Worm (Caenorhabditis elegans) whole organism, L2 larva: ENCODE results near the gene acd-3.

Source experiments
- C34F6.9 ChIP-seq: fragments of 150-350 bp; optimal IDR thresholded peaks from 2 replicates; lab custom pipeline; 2014; ENCODE audit warnings: missing biosample characterization, missing genetic modification characterization
- F13H6.1 ChIP-seq: sonication (generic microtip); optimal IDR thresholded peaks from 2 replicates; lab custom pipeline; 2016; ENCODE audit warnings: missing genetic modification characterization, missing compliant biosample characterization
- R02D3.7 ChIP-seq: fragments of 150-350 bp; optimal IDR thresholded peaks from 2 replicates; lab custom pipeline; 2014; ENCODE audit warnings: missing biosample characterization, missing genetic modification characterization
- Y55F3AM.14 ChIP-seq: fragments of 200-800 bp; sonication (Bioruptor generic); optimal IDR thresholded peaks from 2 replicates; lab custom pipeline; 2018; ENCODE audit warnings: mild to moderate bottlenecking, missing genetic modification characterization, missing compliant biosample characterization
- ZK546.5 ChIP-seq: sonication (generic microtip); optimal IDR thresholded peaks from 2 replicates; lab custom pipeline; 2017; ENCODE audit warnings: missing biosample characterization, missing genetic modification characterization
- alr-1 ChIP-seq: fragments of 150-350 bp; optimal IDR thresholded peaks from 2 replicates; lab custom pipeline; 2014; ENCODE audit warnings: missing biosample characterization, missing genetic modification characterization
- aly-2 ChIP-seq: fragments of 150-350 bp; optimal IDR thresholded peaks from 2 replicates; lab custom pipeline; 2014; ENCODE audit warnings: missing biosample characterization, missing genetic modification characterization
- ama-1 ChIP-seq: fragments of 150-350 bp; optimal IDR thresholded peaks from 2 replicates; lab custom pipeline; 2018; ENCODE audit warnings: inconsistent platforms
- blmp-1 ChIP-seq: sonication (generic microtip); optimal IDR thresholded peaks from 2 replicates; lab custom pipeline; 2017; ENCODE audit warnings: missing genetic modification characterization, mild to moderate bottlenecking, missing compliant biosample characterization, antibody characterized with exemption, moderate library complexity; ENCODE audit not compliant: insufficient read depth
- ceh-16 ChIP-seq: fragments of 150-350 bp; optimal IDR thresholded peaks from 2 replicates; lab custom pipeline; 2014; ENCODE audit warnings: missing biosample characterization, missing genetic modification characterization
- ceh-82 ChIP-seq: fragments of 150-350 bp; optimal IDR thresholded peaks from 2 replicates; lab custom pipeline; 2014; ENCODE audit warnings: missing biosample characterization, missing genetic modification characterization
- crh-2 ChIP-seq: sonication (generic microtip); optimal IDR thresholded peaks from 2 replicates; lab custom pipeline; 2017; ENCODE audit warnings: missing biosample characterization, missing genetic modification characterization
- dmd-4 ChIP-seq: sonication (generic microtip); optimal IDR thresholded peaks from 2 replicates; lab custom pipeline; 2017; ENCODE audit warnings: missing biosample characterization, missing genetic modification characterization
- egl-27 ChIP-seq: sonication (generic microtip); optimal IDR thresholded peaks from 3 replicates; lab custom pipeline; 2017; ENCODE audit warnings: missing biosample characterization, missing genetic modification reagents, missing genetic modification characterization
- elt-3 ChIP-seq: sonication (generic microtip); optimal IDR thresholded peaks from 2 replicates; lab custom pipeline; 2017; ENCODE audit warnings: missing biosample characterization, missing genetic modification characterization
- fos-1 ChIP-seq: fragments of 150-350 bp; optimal IDR thresholded peaks from 2 replicates; lab custom pipeline; 2014; ENCODE audit warnings: missing biosample characterization, missing genetic modification characterization
- gmeb-1 ChIP-seq: fragments of 150-350 bp; optimal IDR thresholded peaks from 2 replicates; lab custom pipeline; 2014; ENCODE audit warnings: missing biosample characterization, missing genetic modification characterization
- lin-11 ChIP-seq: fragments of 150-350 bp; sonication (generic microtip); optimal IDR thresholded peaks from 2 replicates; lab custom pipeline; 2014; ENCODE audit warnings: missing biosample characterization, missing genetic modification characterization, inconsistent platforms, mixed read lengths
- lin-13 ChIP-seq: fragments of 150-350 bp; optimal IDR thresholded peaks from 2 replicates; lab custom pipeline; 2014; ENCODE audit warnings: missing biosample characterization, missing genetic modification reagents, missing genetic modification characterization
- lin-39 ChIP-seq: fragments of 150-350 bp; optimal IDR thresholded peaks from 2 replicates; lab custom pipeline; 2014; ENCODE audit warnings: missing biosample characterization, missing genetic modification reagents, missing genetic modification characterization
- lsy-2 ChIP-seq, 2 experiments: fragments of 150-350 bp in 1 of 2; sonication (generic microtip) in 1 of 2; optimal IDR thresholded peaks; 2 replicates each; lab custom pipeline; 2014 to 2017; ENCODE audit warnings: missing biosample characterization in 2 of 2, missing genetic modification characterization in 2 of 2
- mab-5 ChIP-seq: fragments of 150-350 bp; optimal IDR thresholded peaks from 2 replicates; lab custom pipeline; 2014; ENCODE audit warnings: missing biosample characterization, missing genetic modification characterization
- mbf-1 ChIP-seq: sonication (generic microtip); optimal IDR thresholded peaks from 2 replicates; lab custom pipeline; 2017; ENCODE audit warnings: missing biosample characterization, missing genetic modification characterization
- mdl-1 ChIP-seq, 2 experiments: fragments of 150-350 bp in 1 of 2; sonication (generic microtip) in 1 of 2; optimal IDR thresholded peaks; 2 replicates each; lab custom pipeline; 2017; ENCODE audit warnings: missing biosample characterization in 2 of 2, missing genetic modification characterization in 2 of 2
- nhr-11 ChIP-seq: fragments of 150-350 bp; optimal IDR thresholded peaks from 2 replicates; lab custom pipeline; 2014; ENCODE audit warnings: missing biosample characterization, missing genetic modification characterization
- nhr-12 ChIP-seq: fragments of 150-350 bp; optimal IDR thresholded peaks from 2 replicates; lab custom pipeline; 2014; ENCODE audit warnings: missing biosample characterization, missing genetic modification characterization
- nhr-129 ChIP-seq: fragments of 150-350 bp; optimal IDR thresholded peaks from 2 replicates; lab custom pipeline; 2014; ENCODE audit warnings: missing biosample characterization, missing genetic modification characterization
- nhr-21 ChIP-seq: fragments of 150-350 bp; optimal IDR thresholded peaks from 2 replicates; lab custom pipeline; 2014; ENCODE audit warnings: missing biosample characterization, missing genetic modification characterization
- nhr-23 ChIP-seq: fragments of 150-350 bp; optimal IDR thresholded peaks from 2 replicates; lab custom pipeline; 2014; ENCODE audit warnings: missing biosample characterization, missing genetic modification reagents, missing genetic modification characterization
- nhr-237 ChIP-seq: fragments of 150-350 bp; optimal IDR thresholded peaks from 2 replicates; lab custom pipeline; 2014; ENCODE audit warnings: missing biosample characterization, missing genetic modification characterization
- nhr-25 ChIP-seq: fragments of 150-350 bp; sonication (generic microtip); optimal IDR thresholded peaks from 3 replicates; lab custom pipeline; 2014; ENCODE audit warnings: missing biosample characterization, missing genetic modification characterization
- peb-1 ChIP-seq: fragments of 150-350 bp; optimal IDR thresholded peaks from 2 replicates; lab custom pipeline; 2014; ENCODE audit warnings: missing biosample characterization, missing genetic modification characterization
- sem-4 ChIP-seq: fragments of 150-350 bp; optimal IDR thresholded peaks from 2 replicates; lab custom pipeline; 2014; ENCODE audit warnings: missing biosample characterization, missing genetic modification reagents, missing genetic modification characterization
- skn-1 ChIP-seq: sonication (generic microtip); optimal IDR thresholded peaks from 2 replicates; lab custom pipeline; 2017; ENCODE audit warnings: missing biosample characterization, missing genetic modification characterization
- sma-3 ChIP-seq: sonication (generic microtip); optimal IDR thresholded peaks from 2 replicates; lab custom pipeline; 2016; ENCODE audit warnings: missing genetic modification reagents, missing genetic modification characterization, missing compliant biosample characterization
- sma-9 ChIP-seq, 2 experiments: fragments of 150-350 bp in 1 of 2; sonication (generic microtip) in 1 of 2; optimal IDR thresholded peaks; 2 replicates each; lab custom pipeline; 2014 to 2016; ENCODE audit warnings: missing genetic modification characterization in 2 of 2, mild to moderate bottlenecking in 1 of 2, missing biosample characterization in 1 of 2, missing compliant biosample characterization in 1 of 2, missing genetic modification reagents in 1 of 2, moderate library complexity in 1 of 2
- snpc-4 ChIP-seq: fragments of 150-350 bp; optimal IDR thresholded peaks from 2 replicates; lab custom pipeline; 2014; ENCODE audit warnings: missing biosample characterization, missing genetic modification characterization
- unc-39 ChIP-seq: fragments of 150-350 bp; optimal IDR thresholded peaks from 2 replicates; lab custom pipeline; 2014; ENCODE audit warnings: missing biosample characterization, missing genetic modification characterization
- unc-62 ChIP-seq: fragments of 150-350 bp; optimal IDR thresholded peaks from 2 replicates; lab custom pipeline; 2014; ENCODE audit warnings: missing biosample characterization, missing genetic modification reagents, missing genetic modification characterization
- zag-1 ChIP-seq: fragments of 150-350 bp; optimal IDR thresholded peaks from 2 replicates; lab custom pipeline; 2014; ENCODE audit warnings: missing biosample characterization, missing genetic modification characterization
- ztf-1 ChIP-seq: fragments of 200-800 bp; sonication (Bioruptor generic); conservative IDR thresholded peaks from 2 replicates; pipeline ENCODE4 v1.3.6; 2022; ENCODE audit warnings: missing genetic modification characterization, missing compliant biosample characterization
- ztf-11 ChIP-seq: sonication (generic microtip); optimal IDR thresholded peaks from 2 replicates; lab custom pipeline; 2017; ENCODE audit warnings: missing biosample characterization, missing genetic modification characterization
- ztf-4 ChIP-seq: fragments of 150-350 bp; optimal IDR thresholded peaks from 2 replicates; lab custom pipeline; 2014; ENCODE audit warnings: missing biosample characterization, missing genetic modification characterization

The acd-3 gene

ce11 chrX:14805746-14806145 is 43.3 kb upstream of the acd-3 start:
- TF ChIP-seq lin-39 (tag; lab: Kevin White, UChicago) (no peak), lin-11 (tag; lab: Kevin White, UChicago) (no peak), peb-1 (tag; lab: Kevin White, UChicago) (no peak), ceh-16 (tag; lab: Kevin White, UChicago) (no peak), ZK546.5 (no peak), nhr-23 (tag; lab: Kevin White, UChicago) (no peak)

ce11 chrX:14806936-14807335 is 42.1 kb upstream of the acd-3 start, which contains the start of gene F42D1.4:
F42D1.4 (plus strand) TSS chrX:14807236.
- no peak for TF ChIP-seq fos-1 (tag; lab: Kevin White, UChicago)
- TF ChIP-seq peb-1 (tag; lab: Kevin White, UChicago) = no peak
- TF ChIP-seq unc-39 (tag; lab: Kevin White, UChicago) = no peak

- TF ChIP-seq elt-3 (tag; lab: Kevin White, UChicago) (no peak), nhr-21 (no peak), C34F6.9 (no peak), unc-62 (GFP tag; lab: Kevin White, UChicago) (no peak), crh-2 (tag; lab: Kevin White, UChicago) (no peak), sma-3 (GFP tag; lab: Kevin White, UChicago) (peak; percentile 6), skn-1 (tag; lab: Kevin White, UChicago) (peak; percentile 90), lin-13 (GFP tag; lab: Kevin White, UChicago) (peak; percentile 28)
- TF ChIP-seq, all 48 proteins: peak for 3
Observed at ce11 chrX:14808796-14809195, 40.3 kb upstream of the acd-3 start.

ce11 chrX:14809905-14810304 is 39.2 kb upstream of the acd-3 start:
- no peak for TF ChIP-seq alr-1 (tag; lab: Kevin White, UChicago)
- TF ChIP-seq mab-5 (tag; lab: Kevin White, UChicago) = no peak
- no peak for TF ChIP-seq ceh-82 (tag; lab: Kevin White, UChicago)
- peak; percentile 48 for TF ChIP-seq sma-9 (GFP tag; optimal IDR thresholded peaks at IDR 0.05; lab: Kevin White, UChicago)
- TF ChIP-seq sma-9 (tag; optimal IDR thresholded peaks at IDR 0.05; lab: Kevin White, UChicago) = no peak
- no peak for TF ChIP-seq F13H6.1 (tag; lab: Kevin White, UChicago)
- no peak for TF ChIP-seq ceh-16 (tag; lab: Kevin White, UChicago)
- TF ChIP-seq gmeb-1 (tag; lab: Kevin White, UChicago) = peak; percentile 0
- TF ChIP-seq sem-4 (tag; lab: Kevin White, UChicago) = no peak

- peak; percentile 39 for TF ChIP-seq lin-11 (tag; lab: Kevin White, UChicago)
- no peak for TF ChIP-seq blmp-1 (tag; lab: Kevin White, UChicago)
- peak; percentile 51 for TF ChIP-seq ztf-4
- TF ChIP-seq F13H6.1 (tag; lab: Kevin White, UChicago) = peak; percentile 76
- TF ChIP-seq nhr-25 (tag; lab: Kevin White, UChicago) = peak; percentile 56
- no peak for TF ChIP-seq snpc-4 (tag; lab: Kevin White, UChicago)
- no peak for TF ChIP-seq unc-39 (tag; lab: Kevin White, UChicago)
- peak; percentile 32 for TF ChIP-seq lin-13 (GFP tag; lab: Kevin White, UChicago)
- peak; percentile 69 for TF ChIP-seq nhr-129 (tag; lab: Kevin White, UChicago)
- TF ChIP-seq zag-1 (tag; lab: Kevin White, UChicago) = no peak
- peak; percentile 89 for TF ChIP-seq fos-1 (tag; lab: Kevin White, UChicago)
- TF ChIP-seq nhr-11 (tag; lab: Kevin White, UChicago) = no peak
- TF ChIP-seq dmd-4 = no peak
- no peak for TF ChIP-seq aly-2
- no peak for TF ChIP-seq nhr-12 (tag; lab: Kevin White, UChicago)
- TF ChIP-seq Y55F3AM.14 (GFP tag; lab: Kevin White, UChicago) = no peak
- peak; percentile 73 for TF ChIP-seq sem-4 (tag; lab: Kevin White, UChicago)
- TF ChIP-seq crh-2 (tag; lab: Kevin White, UChicago) = peak; percentile 94
- TF ChIP-seq ama-1 = peak; percentile 55
- no peak for TF ChIP-seq egl-27 (tag; lab: Kevin White, UChicago)
- peak; percentile 90 for TF ChIP-seq sma-9 (GFP tag; optimal IDR thresholded peaks at IDR 0.05; lab: Kevin White, UChicago)
- TF ChIP-seq sma-9 (tag; optimal IDR thresholded peaks at IDR 0.05; lab: Kevin White, UChicago) = no peak
- TF ChIP-seq mbf-1 (tag; lab: Kevin White, UChicago) = no peak
- TF ChIP-seq C34F6.9 = peak; percentile 70
- no peak for TF ChIP-seq ztf-1 (GFP tag; lab: Robert Waterston, UW)
- TF ChIP-seq unc-62 (GFP tag; lab: Kevin White, UChicago) = no peak
- TF ChIP-seq mab-5 (tag; lab: Kevin White, UChicago) = no peak
- peak; percentile 83 for TF ChIP-seq nhr-21
- peak; percentile 9 for TF ChIP-seq skn-1 (tag; lab: Kevin White, UChicago)
- no peak for TF ChIP-seq nhr-237 (tag; lab: Kevin White, UChicago)
- no peak for TF ChIP-seq ceh-82 (tag; lab: Kevin White, UChicago)
- TF ChIP-seq nhr-23 (tag; lab: Kevin White, UChicago) = no peak
- no peak for TF ChIP-seq alr-1 (tag; lab: Kevin White, UChicago)
- TF ChIP-seq lin-39 (tag; lab: Kevin White, UChicago) = no peak
- TF ChIP-seq R02D3.7 (tag; lab: Kevin White, UChicago) = no peak
- TF ChIP-seq mdl-1 (tag; optimal IDR thresholded peaks at IDR 0.05; lab: Kevin White, UChicago) = peak; percentile 74 to 84
- TF ChIP-seq ztf-11 = no peak
- TF ChIP-seq lsy-2 (tag; optimal IDR thresholded peaks at IDR 0.05; lab: Kevin White, UChicago) = peak in 1 of 2 experiments; percentile 72
Observed at ce11 chrX:14810718-14811117, 38.4 kb upstream of the acd-3 start, which contains the start of gene atf-4. atf-4 (minus strand) TSS chrX:14810810.
